Worm (Caenorhabditis elegans) whole organism, early embryonic: ENCODE data around the gene fbxc-21.

Experiments
- B0310.2 ChIP-seq: sonication (generic microtip); optimal IDR thresholded peaks from 2 replicates; lab custom pipeline; 2016; ENCODE audit warnings: mild to moderate bottlenecking, missing genetic modification characterization, missing compliant biosample characterization
- F13C5.2 ChIP-seq: sonication (generic microtip); optimal IDR thresholded peaks from 2 replicates; lab custom pipeline; 2017; ENCODE audit warnings: mild to moderate bottlenecking, missing genetic modification characterization, inconsistent platforms, missing compliant biosample characterization
- aly-1 ChIP-seq: sonication (generic microtip); optimal IDR thresholded peaks from 2 replicates; lab custom pipeline; 2016; ENCODE audit warnings: missing genetic modification characterization, missing compliant biosample characterization
- ama-1 ChIP-seq: fragments of 150-350 bp; optimal IDR thresholded peaks from 2 replicates; lab custom pipeline; 2014
- ceh-13 ChIP-seq: fragments of 200-800 bp; sonication (Bioruptor generic); optimal IDR thresholded peaks from 2 replicates; lab custom pipeline; 2018; ENCODE audit warnings: mild to moderate bottlenecking, missing genetic modification characterization, missing compliant biosample characterization
- ceh-36 ChIP-seq: sonication (generic microtip); optimal IDR thresholded peaks from 2 replicates; lab custom pipeline; 2016; ENCODE audit warnings: missing genetic modification characterization, inconsistent platforms, missing compliant biosample characterization
- ets-7 ChIP-seq: sonication (generic microtip); optimal IDR thresholded peaks from 2 replicates; lab custom pipeline; 2016; ENCODE audit warnings: missing genotype, missing genetic modification characterization, missing compliant biosample characterization
- flt-1 ChIP-seq: fragments of 200-800 bp; sonication (Bioruptor generic); IDR thresholded peaks from 2 replicates; pipeline ENCODE4 v1.3.6; 2022; ENCODE audit warnings: missing genetic modification characterization, missing compliant biosample characterization
- hmbx-1 ChIP-seq: sonication (generic microtip); optimal IDR thresholded peaks from 2 replicates; lab custom pipeline; 2016; ENCODE audit warnings: mild to moderate bottlenecking, missing genetic modification characterization, missing compliant biosample characterization
- hmg-4 ChIP-seq: fragments of 200-800 bp; sonication (Bioruptor generic); optimal IDR thresholded peaks from 2 replicates; lab custom pipeline; 2018; ENCODE audit warnings: mild to moderate bottlenecking, missing genetic modification characterization, missing compliant biosample characterization
- hnd-1 ChIP-seq: sonication (generic microtip); optimal IDR thresholded peaks from 2 replicates; lab custom pipeline; 2016; ENCODE audit warnings: missing genetic modification characterization, missing compliant biosample characterization
- pes-1 ChIP-seq: fragments of 200-800 bp; sonication (Bioruptor generic); IDR thresholded peaks from 2 replicates; pipeline ENCODE4 v1.3.6; 2022; ENCODE audit warnings: missing genetic modification reagents, missing genetic modification characterization, missing compliant biosample characterization
- scrt-1 ChIP-seq: fragments of 200-800 bp; sonication (Bioruptor generic); IDR thresholded peaks from 2 replicates; pipeline ENCODE4 v1.3.6; 2022; ENCODE audit warnings: missing genetic modification characterization, missing compliant biosample characterization
- sea-1 ChIP-seq: fragments of 200-800 bp; sonication (Bioruptor generic); conservative IDR thresholded peaks from 2 replicates; pipeline ENCODE4 v1.3.6; 2022; ENCODE audit warnings: missing genetic modification characterization, missing compliant biosample characterization
- tbx-11 ChIP-seq: fragments of 200-800 bp; sonication (Bioruptor generic); IDR thresholded peaks from 2 replicates; pipeline ENCODE4 v1.3.6; 2022; ENCODE audit warnings: missing genetic modification characterization, missing compliant biosample characterization
- tbx-37 ChIP-seq: fragments of 200-800 bp; sonication (Bioruptor generic); conservative IDR thresholded peaks from 2 replicates; pipeline ENCODE4 v1.3.6; 2022; ENCODE audit warnings: missing genetic modification reagents, missing genetic modification characterization, missing compliant biosample characterization
- tra-4 ChIP-seq: sonication (generic microtip); optimal IDR thresholded peaks from 2 replicates; lab custom pipeline; 2017; ENCODE audit warnings: missing genetic modification characterization, missing compliant biosample characterization

fbxc-21 gene

DNA sequence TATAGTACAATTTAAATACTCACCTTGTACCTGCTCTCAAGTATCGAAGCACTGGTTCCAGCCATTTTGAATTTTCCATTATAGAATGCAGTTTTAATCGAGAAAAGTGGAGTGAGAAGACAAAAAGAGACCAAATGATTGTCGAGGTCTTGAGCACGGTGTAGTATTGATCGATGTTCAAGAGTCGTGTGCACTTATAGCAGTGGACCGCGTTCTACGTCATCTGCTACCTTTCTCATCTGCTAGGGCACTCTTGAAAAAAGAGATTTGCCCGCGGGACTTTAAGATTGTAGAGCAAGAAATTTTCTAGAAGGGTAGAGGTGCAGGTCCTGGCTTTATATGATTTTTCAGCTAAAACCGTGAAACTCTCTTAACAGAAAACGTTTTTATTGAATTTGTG lies at the start of gene fbxc-21:
Gene fbxc-21 (minus strand): TSS at position 101 of the 400 bp plus-strand sequence.
- TF ChIP-seq B0310.2 (no peak), ceh-13 (GFP tag; lab: Kevin White, UChicago) (no peak), sea-1 (GFP tag; lab: Robert Waterston, UW) (no peak), aly-1 (tag; lab: Kevin White, UChicago) (no peak), pes-1 (no peak), tra-4 (tag; lab: Kevin White, UChicago) (no peak), hmg-4 (no peak), ets-7 (tag; lab: Kevin White, UChicago) (no peak)

DNA sequence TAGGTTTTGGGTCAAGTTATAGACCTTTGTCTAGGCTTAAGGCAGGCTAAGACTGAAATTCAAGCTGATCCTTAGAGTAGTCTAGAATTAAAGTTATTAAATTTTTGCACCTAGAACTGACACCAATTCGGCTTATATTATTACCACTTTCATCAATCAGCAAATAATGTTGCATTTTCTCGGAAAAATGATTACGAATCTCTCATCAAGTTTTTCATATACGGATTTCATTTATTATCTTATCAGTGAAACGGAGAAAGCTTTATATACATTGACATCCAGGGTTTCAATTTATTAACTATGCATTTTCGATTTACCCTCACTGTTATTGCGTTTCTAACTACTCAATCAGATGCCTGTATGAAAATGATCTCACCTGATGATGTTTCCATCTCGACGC lies 48.5 kb upstream of the fbxc-21 start, which contains the start of gene K07G6.1:
Gene K07G6.1 (plus strand): TSS at position 301 of the 400 bp plus-strand sequence.
- no peak for TF ChIP-seq ceh-36 (tag; lab: Kevin White, UChicago)
- no peak for TF ChIP-seq flt-1 (GFP tag; lab: Robert Waterston, UW)
- no peak for TF ChIP-seq tra-4 (tag; lab: Kevin White, UChicago)
- TF ChIP-seq ceh-13 (GFP tag; lab: Kevin White, UChicago) = no peak

DNA sequence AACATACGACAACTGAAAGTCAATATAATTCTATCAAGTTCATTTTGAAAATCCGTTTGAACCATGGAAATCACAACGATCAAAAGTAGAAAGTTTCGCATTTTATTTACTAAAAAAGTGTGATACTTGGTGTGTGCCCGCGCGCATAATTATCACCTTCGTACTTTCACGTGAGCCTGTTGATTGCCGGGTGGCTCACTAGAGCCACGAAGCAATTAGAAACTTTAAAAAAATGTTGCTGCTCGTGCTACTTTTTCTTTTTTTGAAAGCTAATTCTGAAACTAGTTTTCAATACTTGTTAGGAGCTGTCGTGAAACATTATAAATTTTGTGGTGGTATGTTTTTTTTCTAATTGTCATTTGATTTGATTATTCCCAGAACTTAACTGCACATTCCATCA lies 46.1 kb upstream of the fbxc-21 start, which contains the start of the genes irld-9 and irld-33:
Gene irld-9 (minus strand): TSS at position 101 of the 400 bp plus-strand sequence.
Gene irld-33 (plus strand): TSS at position 209 of the 400 bp plus-strand sequence.
- TF ChIP-seq hmg-4 (no peak), scrt-1 (GFP tag; lab: Robert Waterston, UW) (no peak), ama-1 (lab: Kevin White, UChicago) (no peak), tbx-37 (no peak), tra-4 (tag; lab: Kevin White, UChicago) (no peak), hnd-1 (tag; lab: Kevin White, UChicago) (no peak), sea-1 (GFP tag; lab: Robert Waterston, UW) (no peak)

DNA sequence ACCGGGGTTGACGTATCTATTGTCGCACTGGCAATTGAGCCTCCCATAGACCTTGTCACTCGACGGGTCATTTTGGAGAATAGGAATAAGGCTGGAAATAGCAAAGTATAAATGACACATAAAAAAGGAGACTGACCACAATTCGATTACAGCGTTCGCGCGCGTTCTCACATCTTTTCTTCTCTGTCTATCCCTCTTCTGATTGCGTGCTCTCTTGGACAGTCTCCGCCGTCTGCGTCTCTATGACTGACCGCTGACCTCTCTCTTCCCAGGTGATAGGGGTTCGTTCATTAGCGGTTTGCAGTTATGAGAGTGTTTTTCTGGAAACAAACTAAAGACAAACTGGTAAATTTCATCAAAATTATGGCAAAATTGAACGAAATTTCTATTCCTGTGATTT lies 43.6 kb upstream of the fbxc-21 start, which contains the start of gene ceh-83:
Gene ceh-83 (minus strand): TSS at position 181 of the 400 bp plus-strand sequence.
- TF ChIP-seq flt-1 (GFP tag; lab: Robert Waterston, UW) (no peak), pes-1 (no peak), ceh-13 (GFP tag; lab: Kevin White, UChicago) (no peak), tra-4 (tag; lab: Kevin White, UChicago) (no peak), sea-1 (GFP tag; lab: Robert Waterston, UW) (no peak), ama-1 (lab: Kevin White, UChicago) (no peak), hmg-4 (no peak), F13C5.2 (tag; lab: Kevin White, UChicago) (no peak), ceh-36 (tag; lab: Kevin White, UChicago) (no peak), tbx-37 (no peak), B0310.2 (no peak), hmbx-1 (no peak), ets-7 (tag; lab: Kevin White, UChicago) (no peak), aly-1 (tag; lab: Kevin White, UChicago) (no peak)

DNA sequence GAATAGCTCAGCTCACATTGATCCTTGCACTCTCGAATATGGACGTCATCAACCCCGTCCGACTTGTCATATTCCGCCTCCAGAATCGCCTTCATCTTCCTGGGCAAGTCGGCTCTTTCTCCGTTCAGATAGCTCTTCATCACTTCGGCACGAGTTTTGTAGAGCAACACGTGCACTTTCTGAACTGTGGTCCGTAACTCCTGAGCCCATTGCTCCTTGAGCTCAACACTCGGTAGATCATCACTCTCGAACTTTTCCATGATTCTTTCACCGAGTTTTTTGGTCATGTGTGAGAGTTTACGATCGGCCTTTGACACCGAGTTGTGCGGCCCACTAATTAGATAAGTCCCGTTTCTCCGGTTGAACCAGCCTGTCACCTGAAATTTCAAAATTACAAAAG lies 42.4 kb upstream of the fbxc-21 start:
- no peak for TF ChIP-seq tbx-11 (GFP tag; lab: Robert Waterston, UW)
- no peak for TF ChIP-seq pes-1
- no peak for TF ChIP-seq ceh-36 (tag; lab: Kevin White, UChicago)
- TF ChIP-seq sea-1 (GFP tag; lab: Robert Waterston, UW) = no peak
- TF ChIP-seq F13C5.2 (tag; lab: Kevin White, UChicago) = no peak
- no peak for TF ChIP-seq hmg-4
- no peak for TF ChIP-seq ceh-13 (GFP tag; lab: Kevin White, UChicago)
- TF ChIP-seq hmbx-1 = no peak
- TF ChIP-seq B0310.2 = no peak
- no peak for TF ChIP-seq ets-7 (tag; lab: Kevin White, UChicago)
- no peak for TF ChIP-seq hnd-1 (tag; lab: Kevin White, UChicago)
- TF ChIP-seq scrt-1 (GFP tag; lab: Robert Waterston, UW) = no peak

DNA sequence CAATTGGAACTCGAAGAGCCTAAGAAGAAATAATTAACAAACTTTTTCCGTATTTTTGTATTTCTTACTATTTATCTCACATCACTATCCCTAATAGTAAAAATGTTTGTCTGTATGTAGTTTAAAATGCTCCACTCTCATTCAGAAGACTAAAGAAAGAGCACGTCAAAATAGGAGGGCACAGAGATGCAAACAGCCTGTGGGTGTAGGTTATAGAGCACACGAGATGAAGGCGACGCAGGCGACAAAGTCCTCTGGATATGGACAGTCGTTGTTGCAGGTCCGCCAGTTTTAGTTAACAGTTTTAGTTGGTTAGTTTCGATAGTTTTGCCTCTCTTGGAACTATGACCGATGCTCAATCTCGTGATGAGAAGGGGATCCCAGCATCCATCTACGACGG lies 39.2 kb upstream of the fbxc-21 start, which contains the start of gene ceh-82:
Gene ceh-82 (plus strand): TSS at position 301 of the 400 bp plus-strand sequence.
- no peak for TF ChIP-seq tbx-37
- no peak for TF ChIP-seq hmg-4
- TF ChIP-seq ceh-36 (tag; lab: Kevin White, UChicago) = no peak
- no peak for TF ChIP-seq hmbx-1
- TF ChIP-seq flt-1 (GFP tag; lab: Robert Waterston, UW) = no peak
- TF ChIP-seq ama-1 (lab: Kevin White, UChicago) = no peak
- no peak for TF ChIP-seq scrt-1 (GFP tag; lab: Robert Waterston, UW)
- TF ChIP-seq aly-1 (tag; lab: Kevin White, UChicago) = no peak
- no peak for TF ChIP-seq B0310.2
- no peak for TF ChIP-seq tbx-11 (GFP tag; lab: Robert Waterston, UW)
- no peak for TF ChIP-seq sea-1 (GFP tag; lab: Robert Waterston, UW)

DNA sequence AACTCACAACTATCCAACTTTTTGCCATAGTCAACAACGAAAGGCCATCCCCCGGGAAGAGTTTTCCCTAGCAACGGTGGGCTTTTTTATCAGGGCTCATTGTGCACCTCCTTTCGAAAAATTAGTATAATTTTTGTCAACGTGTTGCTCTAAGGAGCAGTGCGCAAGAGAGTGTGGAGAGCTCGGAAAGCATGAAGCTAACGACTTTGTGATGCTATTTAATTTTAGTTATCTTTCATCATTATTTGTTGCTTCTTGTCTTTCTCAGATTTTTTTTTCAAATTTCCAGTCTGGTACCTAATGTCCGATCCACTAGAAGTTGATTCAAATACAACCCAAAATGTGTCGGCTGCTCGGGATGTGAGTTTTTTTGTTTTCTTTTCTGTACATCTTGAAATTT lies 37.4 kb upstream of the fbxc-21 start, which contains the start of gene ceh-81:
Gene ceh-81 (plus strand): TSS at position 301 of the 400 bp plus-strand sequence.
- TF ChIP-seq F13C5.2 (tag; lab: Kevin White, UChicago) (no peak), B0310.2 (no peak), hmg-4 (no peak), scrt-1 (GFP tag; lab: Robert Waterston, UW) (no peak), sea-1 (GFP tag; lab: Robert Waterston, UW) (no peak), ceh-13 (GFP tag; lab: Kevin White, UChicago) (no peak), ets-7 (tag; lab: Kevin White, UChicago) (no peak), tbx-37 (no peak), pes-1 (no peak), hmbx-1 (no peak), ama-1 (lab: Kevin White, UChicago) (no peak)

DNA sequence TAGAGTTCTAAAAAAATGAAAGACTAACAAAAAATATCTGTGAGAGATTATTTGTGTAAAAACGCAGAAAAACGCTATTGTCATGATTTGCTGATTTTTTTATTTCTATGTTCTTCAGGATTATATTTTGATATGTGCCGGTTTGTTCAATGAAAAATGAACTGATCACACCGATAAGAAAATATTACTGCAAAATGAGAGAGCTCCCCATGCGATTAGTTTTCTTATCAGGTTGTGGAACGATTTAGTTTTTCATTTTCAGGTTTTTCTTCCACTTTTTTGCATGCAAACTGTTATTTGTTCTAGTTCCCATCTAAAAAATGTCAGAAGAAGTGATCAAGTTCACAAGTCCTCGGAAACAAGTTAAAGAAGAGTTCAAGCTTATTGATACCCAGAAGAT lies 35.5 kb upstream of the fbxc-21 start, which contains the start of gene btb-9:
Gene btb-9 (plus strand): TSS at position 254 of the 400 bp plus-strand sequence.
- TF ChIP-seq aly-1 (tag; lab: Kevin White, UChicago) (no peak), sea-1 (GFP tag; lab: Robert Waterston, UW) (no peak), hmg-4 (no peak), pes-1 (no peak), ceh-13 (GFP tag; lab: Kevin White, UChicago) (no peak), B0310.2 (no peak), F13C5.2 (tag; lab: Kevin White, UChicago) (no peak)
